Fruit fly (Drosophila melanogaster): Measurements from ENCODE around the gene Mitofilin.

The Mitofilin gene

dm6 chr3R:22041625-22042282, 18.6 kb upstream of the Mitofilin start, which contains the start of gene how:
how (plus strand) TSS chr3R:22042191.
- TF ChIP-seq CG16779 (tag; optimal IDR thresholded peaks at IDR 0.05) (peak; percentile 10), Eip75B (GFP tag; optimal IDR thresholded peaks at IDR 0.05) (peak; percentile 23), CG6163 (GFP tag; IDR thresholded peaks at IDR 0.05) (peak; percentile 26; the same call in 1 of the 3 replicates), cyc (GFP tag; optimal IDR thresholded peaks at IDR 0.05) (peak; percentile 36), CG6854 (GFP tag; optimal IDR thresholded peaks at IDR 0.05) (peak; percentile 55), CG6276 (GFP tag; optimal IDR thresholded peaks at IDR 0.05) (no peak), CG6792 (GFP tag; optimal IDR thresholded peaks at IDR 0.05) (no peak), Eip78C (GFP tag) (peak; percentile 78), CG9139 (GFP tag; optimal IDR thresholded peaks at IDR 0.05) (no peak), CG11294 (GFP tag; IDR thresholded peaks at IDR 0.05) (no peak), CG31627 (GFP tag; optimal IDR thresholded peaks at IDR 0.05) (peak; percentile 41), topi (GFP tag; optimal IDR thresholded peaks at IDR 0.05) (peak; percentile 44), Met (GFP tag; optimal IDR thresholded peaks at IDR 0.05) (peak; percentile 42), CG3032 (tag; optimal IDR thresholded peaks at IDR 0.05) (peak; percentile 11), acj6 (GFP tag; optimal IDR thresholded peaks at IDR 0.05) (no peak), OdsH (GFP tag; optimal IDR thresholded peaks at IDR 0.05) (peak; percentile 13), lz (GFP tag; optimal IDR thresholded peaks at IDR 0.05) (peak; percentile 41), Hr4 (GFP tag; optimal IDR thresholded peaks at IDR 0.05) (peak; percentile 47), Smox (GFP tag; optimal IDR thresholded peaks at IDR 0.05) (no peak), CG32006 (GFP tag; optimal IDR thresholded peaks at IDR 0.05) (peak; percentile 32), ss (GFP tag; optimal IDR thresholded peaks at IDR 0.05) (peak in 1 of 2 experiments; percentile 4), Ets21C (GFP tag; optimal IDR thresholded peaks at IDR 0.05) (no peak), CG10631 (GFP tag; optimal IDR thresholded peaks at IDR 0.05) (peak; percentile 19), Sox102F (GFP tag; optimal IDR thresholded peaks at IDR 0.05) (peak; percentile 32), Hr39 (GFP tag; optimal IDR thresholded peaks at IDR 0.05) (peak; percentile 45), CG1621 (tag; optimal IDR thresholded peaks at IDR 0.05) (peak; percentile 15), fkh (GFP tag; optimal IDR thresholded peaks at IDR 0.05) (peak; percentile 7), CG6808 (GFP tag; optimal IDR thresholded peaks at IDR 0.05) (peak; percentile 20), Sox15 (GFP tag; optimal IDR thresholded peaks at IDR 0.05) (peak; percentile 20), eg (GFP tag; IDR thresholded peaks at IDR 0.05) (0 out of 3 replicates have a peak, but pooled peaks have one; percentile 24), CG3919 (GFP tag; optimal IDR thresholded peaks at IDR 0.05) (peak; percentile 15), CG34406 (GFP tag; optimal IDR thresholded peaks at IDR 0.05) (peak; percentile 46), CG8632 (GFP tag; optimal IDR thresholded peaks at IDR 0.05) (peak; percentile 44), salr (GFP tag; optimal IDR thresholded peaks at IDR 0.05) (peak in 1 of 2 experiments; percentile 40), fd85E (GFP tag; optimal IDR thresholded peaks at IDR 0.05) (no peak), Lpt (GFP tag; optimal IDR thresholded peaks at IDR 0.05) (peak; percentile 27), CG15336 (GFP tag; IDR thresholded peaks at IDR 0.05) (peak; percentile 50), CG8119 (GFP tag; IDR thresholded peaks at IDR 0.05) (peak; percentile 36; the same call in 1 of the 3 replicates), Sox14 (GFP tag; optimal IDR thresholded peaks at IDR 0.05) (peak; percentile 4), CG8319 (GFP tag; optimal IDR thresholded peaks at IDR 0.05) (no peak), esn (GFP tag; optimal IDR thresholded peaks at IDR 0.05) (peak; percentile 43)

- TF ChIP-seq ss (GFP tag; optimal IDR thresholded peaks at IDR 0.05) (no peak), Hr4 (GFP tag; optimal IDR thresholded peaks at IDR 0.05) (no peak)
These were observed 17.3 kb upstream of the Mitofilin start for dm6 chr3R:22040400-22040799.

Data from whole organism, prepupa.